In genomic region chrX:9042457-9043045, dm6 we compare ENCODE assay signal across 5 fruit fly cellular contexts.
TF ChIP-seq lines count a peak whose summit lies in the region.

No protein-coding gene starts in this region.

TF ChIP-seq in whole organism, adult, 20 proteins besides CTCF, POLR2A, EP300 and RAD21 (continued from another document):
- peak; percentile 35 for TF ChIP-seq Mnt (GFP tag; optimal IDR thresholded peaks at IDR 0.05; lab: Kevin White, UChicago)

TF ChIP-seq in whole organism, embryonic, 481 proteins besides CTCF, POLR2A, EP300 and RAD21 (continued from another document and continues in another):
- peak; percentile 71 for TF ChIP-seq CG15479 (GFP tag; optimal IDR thresholded peaks at IDR 0.05; lab: Kevin White, UChicago)
- no peak for TF ChIP-seq CG43689 (GFP tag; IDR thresholded peaks at IDR 0.05; lab: Robert Waterston, UW)
- TF ChIP-seq aop (GFP tag; IDR thresholded peaks at IDR 0.05; lab: Robert Waterston, UW): no peak
- TF ChIP-seq chif (GFP tag; optimal IDR thresholded peaks at IDR 0.05; lab: Kevin White, UChicago): no peak
- no peak for TF ChIP-seq CG3407 (GFP tag; optimal IDR thresholded peaks at IDR 0.05; lab: Kevin White, UChicago)
- no peak for TF ChIP-seq CG12104 (GFP tag; optimal IDR thresholded peaks at IDR 0.05; lab: Kevin White, UChicago)
- TF ChIP-seq Scr (GFP tag; IDR thresholded peaks at IDR 0.05; lab: Robert Waterston, UW; ENCODE audit: partially characterized antibody): peak; percentile 40; the same call in 1 of the 2 replicates
- no peak for TF ChIP-seq chm (GFP tag; IDR thresholded peaks at IDR 0.05; lab: Robert Waterston, UW)
- no peak for TF ChIP-seq nmo (GFP tag; optimal IDR thresholded peaks at IDR 0.05; lab: Kevin White, UChicago)
- peak; percentile 17 for TF ChIP-seq CG17912 (GFP tag; optimal IDR thresholded peaks at IDR 0.05; lab: Kevin White, UChicago)
- TF ChIP-seq CG13123 (GFP tag; optimal IDR thresholded peaks at IDR 0.05; lab: Kevin White, UChicago): no peak
- 0 out of 3 replicates have a peak, but pooled peaks have one; percentile 16 for TF ChIP-seq CG11695 (GFP tag; IDR thresholded peaks at IDR 0.05; lab: Robert Waterston, UW)
- TF ChIP-seq pfk (GFP tag; optimal IDR thresholded peaks at IDR 0.05; lab: Kevin White, UChicago): no peak
- no peak for TF ChIP-seq CG7745 (tag; optimal IDR thresholded peaks at IDR 0.05; lab: Kevin White, UChicago)
- TF ChIP-seq Lpt (GFP tag; optimal IDR thresholded peaks at IDR 0.05; lab: Kevin White, UChicago): no peak
- peak; percentile 32 for TF ChIP-seq dmrt11E (tag; optimal IDR thresholded peaks at IDR 0.05; lab: Kevin White, UChicago)
- no peak for TF ChIP-seq trem (tag; optimal IDR thresholded peaks at IDR 0.05; lab: Kevin White, UChicago)
- TF ChIP-seq peb (GFP tag; IDR thresholded peaks at IDR 0.05; lab: Robert Waterston, UW): no peak; the same call in 1 of the 2 replicates
- TF ChIP-seq CG2712 (tag; optimal IDR thresholded peaks at IDR 0.05; lab: Kevin White, UChicago): peak; percentile 23
- no peak for TF ChIP-seq CG12155 (GFP tag; optimal IDR thresholded peaks at IDR 0.05; lab: Kevin White, UChicago)
- no peak for TF ChIP-seq lola (GFP tag; optimal IDR thresholded peaks at IDR 0.05; lab: Kevin White, UChicago)
- no peak for TF ChIP-seq CG12744 (GFP tag; optimal IDR thresholded peaks at IDR 0.05; lab: Kevin White, UChicago)
- TF ChIP-seq CG6683 (GFP tag; optimal IDR thresholded peaks at IDR 0.05; lab: Kevin White, UChicago): no peak
- no peak for TF ChIP-seq Dad (GFP tag; optimal IDR thresholded peaks at IDR 0.05; lab: Kevin White, UChicago)
- TF ChIP-seq Oaz (GFP tag; IDR thresholded peaks at IDR 0.05; lab: Robert Waterston, UW): no peak
- no peak for TF ChIP-seq oc (tag; optimal IDR thresholded peaks at IDR 0.05; lab: Kevin White, UChicago)
- TF ChIP-seq CG15601 (tag; optimal IDR thresholded peaks at IDR 0.05; lab: Kevin White, UChicago): no peak
- TF ChIP-seq D19A (tag; optimal IDR thresholded peaks at IDR 0.05; lab: Kevin White, UChicago): peak; percentile 24
- TF ChIP-seq CG10462 (GFP tag; optimal IDR thresholded peaks at IDR 0.05; lab: Kevin White, UChicago): no peak
- TF ChIP-seq CG11696 (GFP tag; IDR thresholded peaks at IDR 0.05; lab: Robert Waterston, UW): no peak
- no peak for TF ChIP-seq wor (GFP tag; IDR thresholded peaks at IDR 0.05; lab: Robert Waterston, UW)
- peak; percentile 9 for TF ChIP-seq Hmr (GFP tag; optimal IDR thresholded peaks at IDR 0.05; lab: Kevin White, UChicago)
- TF ChIP-seq Atf6 (GFP tag; IDR thresholded peaks at IDR 0.05; lab: Robert Waterston, UW): peak; percentile 15; the same call in 1 of the 2 replicates

TF ChIP-seq in whole organism, prepupa, 60 proteins besides CTCF, POLR2A, EP300 and RAD21 (continued from another document):
- peak; percentile 7; the same call in 1 of the 2 replicates for TF ChIP-seq CG15336 (GFP tag; IDR thresholded peaks at IDR 0.05; lab: Robert Waterston, UW)
- no peak; the same call in 1 of the 2 replicates for TF ChIP-seq Gug (GFP tag; IDR thresholded peaks at IDR 0.05; lab: Robert Waterston, UW)
- TF ChIP-seq CG10631 (GFP tag; optimal IDR thresholded peaks at IDR 0.05; lab: Kevin White, UChicago): peak; percentile 35
- peak; percentile 10 for TF ChIP-seq Ets21C (GFP tag; optimal IDR thresholded peaks at IDR 0.05; lab: Kevin White, UChicago)
- TF ChIP-seq Hr4 (GFP tag; optimal IDR thresholded peaks at IDR 0.05; lab: Kevin White, UChicago): peak; percentile 22
- peak; percentile 27 for TF ChIP-seq CG32006 (GFP tag; optimal IDR thresholded peaks at IDR 0.05; lab: Kevin White, UChicago)
- TF ChIP-seq CG3919 (GFP tag; optimal IDR thresholded peaks at IDR 0.05; lab: Kevin White, UChicago): no peak
- no peak for TF ChIP-seq Blimp-1 (GFP tag; optimal IDR thresholded peaks at IDR 0.05; lab: Kevin White, UChicago)
- peak; percentile 59 for TF ChIP-seq Met (GFP tag; optimal IDR thresholded peaks at IDR 0.05; lab: Kevin White, UChicago)
- peak; percentile 14 for TF ChIP-seq Sox14 (GFP tag; optimal IDR thresholded peaks at IDR 0.05; lab: Kevin White, UChicago)
- peak; percentile 16 for TF ChIP-seq CG9139 (GFP tag; optimal IDR thresholded peaks at IDR 0.05; lab: Kevin White, UChicago)
- peak; percentile 44 for TF ChIP-seq esn (GFP tag; optimal IDR thresholded peaks at IDR 0.05; lab: Kevin White, UChicago)
- peak; percentile 42 for TF ChIP-seq Smox (GFP tag; optimal IDR thresholded peaks at IDR 0.05; lab: Kevin White, UChicago)
- peak; percentile 60 for TF ChIP-seq fkh (GFP tag; optimal IDR thresholded peaks at IDR 0.05; lab: Kevin White, UChicago)
- no peak for TF ChIP-seq CG8632 (GFP tag; optimal IDR thresholded peaks at IDR 0.05; lab: Kevin White, UChicago)
- peak; percentile 16 for TF ChIP-seq CG16779 (tag; optimal IDR thresholded peaks at IDR 0.05; lab: Kevin White, UChicago)
- TF ChIP-seq Eip78C (GFP tag; lab: Kevin White, UChicago): peak; percentile 79
- peak; percentile 20 for TF ChIP-seq dsx (GFP tag; optimal IDR thresholded peaks at IDR 0.05; lab: Kevin White, UChicago; ENCODE audit: poor library complexity, severe bottlenecking)
- TF ChIP-seq Hr39 (GFP tag; optimal IDR thresholded peaks at IDR 0.05; lab: Kevin White, UChicago): peak; percentile 34
TF ChIP-seq in whole organism, prepupa: peak in this region for 30.

TF ChIP-seq in whole organism, pupa, 21 proteins besides CTCF, POLR2A, EP300 and RAD21 (continued from another document):
- TF ChIP-seq CG32121 (GFP tag; IDR thresholded peaks at IDR 0.05; lab: Robert Waterston, UW) (no peak; the same call in none of the 2 replicates), Snoo (tag; optimal IDR thresholded peaks at IDR 0.05; lab: Kevin White, UChicago) (no peak)

TF ChIP-seq in whole organism, wandering third instar larva, 38 proteins besides CTCF, POLR2A, EP300 and RAD21 (continued from another document):
- TF ChIP-seq h (GFP tag; optimal IDR thresholded peaks at IDR 0.05; lab: Kevin White, UChicago) (peak; percentile 59), OdsH (GFP tag; optimal IDR thresholded peaks at IDR 0.05; lab: Kevin White, UChicago) (peak; percentile 27), psq (GFP tag; optimal IDR thresholded peaks at IDR 0.05; lab: Kevin White, UChicago) (no peak), rgr (GFP tag; optimal IDR thresholded peaks at IDR 0.05; lab: Kevin White, UChicago) (peak; percentile 53), Rel (GFP tag; optimal IDR thresholded peaks at IDR 0.05; lab: Kevin White, UChicago) (no peak), Rel (tag; optimal IDR thresholded peaks at IDR 0.05; lab: Kevin White, UChicago) (no peak), fru (GFP tag; optimal IDR thresholded peaks at IDR 0.05; lab: Kevin White, UChicago) (peak; percentile 67), Abd-B (GFP tag; optimal IDR thresholded peaks at IDR 0.05; lab: Kevin White, UChicago) (no peak), Hr78 (GFP tag; optimal IDR thresholded peaks at IDR 0.05; lab: Kevin White, UChicago) (no peak), foxo (GFP tag; optimal IDR thresholded peaks at IDR 0.05; lab: Kevin White, UChicago) (peak in 1 of 2 experiments; percentile 45), dl (GFP tag; optimal IDR thresholded peaks at IDR 0.05; lab: Kevin White, UChicago; ENCODE audit: insufficient read depth in 1 of 2, partially characterized antibody in 2 of 2) (peak; percentile 78 to 83), Myc (optimal IDR thresholded peaks at IDR 0.05; lab: Kevin White, UChicago) (no peak), pan (optimal IDR thresholded peaks at IDR 0.05; lab: Kevin White, UChicago) (no peak), Hr83 (GFP tag; optimal IDR thresholded peaks at IDR 0.05; lab: Kevin White, UChicago; ENCODE audit: poor library complexity, severe bottlenecking) (peak; percentile 44), br (GFP tag; optimal IDR thresholded peaks at IDR 0.05; lab: Kevin White, UChicago) (peak; percentile 35), jim (GFP tag; optimal IDR thresholded peaks at IDR 0.05; lab: Kevin White, UChicago) (no peak)
